Worm (Caenorhabditis elegans): ENCODE measurements around the gene C15B12.9.

The C15B12.9 gene

ce11 chrX:6455157-6455556, 13.4 kb upstream of the C15B12.9 start, which contains the start of gene nas-33:
TSS of gene nas-33 (minus strand) at chrX:6455257.
- TF ChIP-seq sdc-2 (tag; optimal IDR thresholded peaks at IDR 0.05) (no peak), npax-4 (tag; optimal IDR thresholded peaks at IDR 0.05) (no peak), hlh-15 (tag; optimal IDR thresholded peaks at IDR 0.05) (no peak), sox-2 (GFP tag; IDR thresholded peaks at IDR 0.05) (no peak), ztf-16 (tag; optimal IDR thresholded peaks at IDR 0.05) (no peak), pag-3 (tag; optimal IDR thresholded peaks at IDR 0.05; ENCODE audit: borderline replicate concordance) (no peak), ceh-22 (tag; optimal IDR thresholded peaks at IDR 0.05) (no peak), ets-4 (tag; optimal IDR thresholded peaks at IDR 0.05) (no peak), T23F11.4 (GFP tag; optimal IDR thresholded peaks at IDR 0.05) (no peak), C08G9.2 (tag; optimal IDR thresholded peaks at IDR 0.05) (no peak), eyg-1 (tag; optimal IDR thresholded peaks at IDR 0.05) (no peak), K09A11.1 (tag; optimal IDR thresholded peaks at IDR 0.05; ENCODE audit: insufficient read depth) (no peak), lin-11 (tag; optimal IDR thresholded peaks at IDR 0.05) (no peak), ceh-14 (tag; optimal IDR thresholded peaks at IDR 0.05) (no peak), madf-2 (tag; optimal IDR thresholded peaks at IDR 0.05) (no peak), sox-4 (tag; optimal IDR thresholded peaks at IDR 0.05) (no peak)

ce11 chrX:6456567-6456966, 12.0 kb upstream of the C15B12.9 start, which contains the start of gene pept-1:
TSS of gene pept-1 (plus strand) at chrX:6456872.
- TF ChIP-seq tbx-2 (tag; optimal IDR thresholded peaks at IDR 0.05) (no peak), ceh-19 (GFP tag; optimal IDR thresholded peaks at IDR 0.05) (no peak), ttx-3 (tag; optimal IDR thresholded peaks at IDR 0.05) (no peak), ets-4 (tag; optimal IDR thresholded peaks at IDR 0.05) (no peak), elt-2 (tag; optimal IDR thresholded peaks at IDR 0.05) (peak; percentile 19), fkh-10 (GFP tag; optimal IDR thresholded peaks at IDR 0.05) (no peak), fax-1 (tag; optimal IDR thresholded peaks at IDR 0.05) (no peak)

- no peak for TF ChIP-seq syd-9 (tag; optimal IDR thresholded peaks at IDR 0.05)
- TF ChIP-seq ceh-22 (tag; optimal IDR thresholded peaks at IDR 0.05) = no peak
- TF ChIP-seq hlh-15 (tag; optimal IDR thresholded peaks at IDR 0.05) = no peak
- no peak for TF ChIP-seq pha-4 (tag; optimal IDR thresholded peaks at IDR 0.05)
- TF ChIP-seq dve-1 (tag; optimal IDR thresholded peaks at IDR 0.05) = no peak
- no peak for TF ChIP-seq odd-2 (tag; optimal IDR thresholded peaks at IDR 0.05)
- no peak for TF ChIP-seq ceh-18 (tag; optimal IDR thresholded peaks at IDR 0.05)
- no peak for TF ChIP-seq pqm-1 (tag; optimal IDR thresholded peaks at IDR 0.05)
- no peak for TF ChIP-seq ceh-19 (GFP tag; optimal IDR thresholded peaks at IDR 0.05)
- no peak for TF ChIP-seq pag-3 (tag; optimal IDR thresholded peaks at IDR 0.05; ENCODE audit: borderline replicate concordance)
- TF ChIP-seq pax-1 (tag; optimal IDR thresholded peaks at IDR 0.05) = no peak
- TF ChIP-seq lim-6 (tag; optimal IDR thresholded peaks at IDR 0.05) = no peak
- TF ChIP-seq ceh-34 (tag; optimal IDR thresholded peaks at IDR 0.05) = no peak
- TF ChIP-seq madf-2 (tag; optimal IDR thresholded peaks at IDR 0.05) = no peak
- no peak for TF ChIP-seq hlh-6 (tag; optimal IDR thresholded peaks at IDR 0.05)
These were observed 10.6 kb upstream of the C15B12.9 start for ce11 chrX:6458001-6458400.

ce11 chrX:6458467-6458866, 10.1 kb upstream of the C15B12.9 start:
- TF ChIP-seq ceh-6 (GFP tag; optimal IDR thresholded peaks at IDR 0.05) = no peak
- TF ChIP-seq dve-1 (tag; optimal IDR thresholded peaks at IDR 0.05) = no peak
- TF ChIP-seq unc-42 (tag; optimal IDR thresholded peaks at IDR 0.05) = no peak
- TF ChIP-seq sox-2 (GFP tag; IDR thresholded peaks at IDR 0.05) = no peak
- no peak for TF ChIP-seq ceh-19 (GFP tag; optimal IDR thresholded peaks at IDR 0.05)
- no peak for TF ChIP-seq hlh-8 (tag; optimal IDR thresholded peaks at IDR 0.05)
- no peak for TF ChIP-seq sdc-2 (tag; optimal IDR thresholded peaks at IDR 0.05)
- TF ChIP-seq nhr-11 (tag; optimal IDR thresholded peaks at IDR 0.05) = no peak
- TF ChIP-seq odd-2 (tag; optimal IDR thresholded peaks at IDR 0.05) = no peak
- no peak for TF ChIP-seq lim-6 (tag; optimal IDR thresholded peaks at IDR 0.05)
- TF ChIP-seq ceh-30 (tag; optimal IDR thresholded peaks at IDR 0.05) = no peak
- no peak for TF ChIP-seq pha-4 (tag; optimal IDR thresholded peaks at IDR 0.05)
- TF ChIP-seq unc-3 (GFP tag; conservative IDR thresholded peaks at IDR 0.05) = no peak
- TF ChIP-seq unc-3 (tag; optimal IDR thresholded peaks at IDR 0.05) = no peak
- TF ChIP-seq pag-3 (tag; optimal IDR thresholded peaks at IDR 0.05; ENCODE audit: borderline replicate concordance) = no peak
- no peak for TF ChIP-seq pha-2 (tag; optimal IDR thresholded peaks at IDR 0.05)
- TF ChIP-seq elt-4 (tag; optimal IDR thresholded peaks at IDR 0.05) = no peak
- no peak for TF ChIP-seq elt-2 (tag; optimal IDR thresholded peaks at IDR 0.05)

All from whole organism, late embryonic.